Fruit fly (Drosophila melanogaster) whole organism, wandering third instar larva: ENCODE measurements around the gene CG44838.
A peak's percentile ranks its signal among the peaks of the same experiment; 100 is the strongest.

Source experiments
- CG32264 ChIP-seq: fragments of 200-800 bp; sonication (Bioruptor generic); optimal IDR thresholded peaks from 2 replicates; lab custom pipeline; 2016; ENCODE audit warnings: missing biosample characterization, missing genetic modification characterization
- CG9705 ChIP-seq: fragments of 200-800 bp; sonication (Bioruptor generic); optimal IDR thresholded peaks from 2 replicates; lab custom pipeline; 2018; ENCODE audit warnings: missing biosample characterization, mild to moderate bottlenecking, missing genetic modification characterization
- CrebA ChIP-seq: fragments of 200-800 bp; sonication (Bioruptor generic); optimal IDR thresholded peaks from 2 replicates; lab custom pipeline; 2016; ENCODE audit warnings: missing biosample characterization, mild to moderate bottlenecking, missing genetic modification characterization, borderline replicate concordance
- Dfd ChIP-seq: fragments of >200 bp; optimal IDR thresholded peaks from 2 replicates; lab custom pipeline; 2017; ENCODE audit warnings: missing biosample characterization, missing genetic modification characterization
- Dif ChIP-seq: fragments of 200-275, 200-300 bp; sonication (Bioruptor generic); optimal IDR thresholded peaks from 2 replicates; lab custom pipeline; 2018; ENCODE audit warnings: missing biosample characterization, missing genetic modification characterization; ENCODE audit not compliant: partially characterized antibody
- GATAd ChIP-seq: sonication (Bioruptor generic); optimal IDR thresholded peaks from 2 replicates; lab custom pipeline; 2016; ENCODE audit warnings: missing biosample characterization, missing genetic modification characterization
- HLH106 ChIP-seq: fragments of 200-800 bp; optimal IDR thresholded peaks from 3 replicates; lab custom pipeline; 2019; ENCODE audit warnings: missing biosample characterization, mild to moderate bottlenecking, missing genetic modification characterization, moderate library complexity
- Hnf4 ChIP-seq: fragments of 200-800 bp; sonication (Bioruptor generic); optimal IDR thresholded peaks from 2 replicates; lab custom pipeline; 2016; ENCODE audit warnings: missing biosample characterization, mild to moderate bottlenecking, missing genetic modification characterization
- Hr78 ChIP-seq: fragments of >200 bp; optimal IDR thresholded peaks from 2 replicates; lab custom pipeline; 2017; ENCODE audit warnings: missing biosample characterization, missing genetic modification characterization
- Hr83 ChIP-seq: fragments of 200-300 bp; sonication (Bioruptor generic); optimal IDR thresholded peaks from 2 replicates; lab custom pipeline; 2016; ENCODE audit warnings: missing biosample characterization, mild to moderate bottlenecking, missing genetic modification characterization, moderate library complexity; ENCODE audit not compliant: poor library complexity, severe bottlenecking
- Mio ChIP-seq: sonication (Bioruptor generic); optimal IDR thresholded peaks from 2 replicates; lab custom pipeline; 2016; ENCODE audit warnings: missing biosample characterization, missing genetic modification characterization
- Myc ChIP-seq: fragments of >200 bp; optimal IDR thresholded peaks from 2 replicates; lab custom pipeline; 2017
- N ChIP-seq: fragments of >200 bp; optimal IDR thresholded peaks from 2 replicates; lab custom pipeline; 2018; ENCODE audit warnings: missing biosample characterization, missing external identifiers, missing genetic modification characterization
- OdsH ChIP-seq: fragments of 200-800 bp; sonication (Bioruptor generic); optimal IDR thresholded peaks from 2 replicates; lab custom pipeline; 2016; ENCODE audit warnings: missing biosample characterization, mild to moderate bottlenecking, missing genetic modification characterization
- Rel ChIP-seq, 2 experiments: fragments of 200-800 bp; sonication (Bioruptor generic) in 1 of 2; optimal IDR thresholded peaks; 2 replicates in 1 of 2; 3 replicates in 1 of 2; lab custom pipeline; 2016 to 2019; ENCODE audit warnings: mild to moderate bottlenecking in 2 of 2, missing biosample characterization in 2 of 2, missing genetic modification characterization in 2 of 2, moderate library complexity in 1 of 2
- Sp1 ChIP-seq: fragments of 200-800 bp; sonication (Bioruptor generic); optimal IDR thresholded peaks from 3 replicates; lab custom pipeline; 2019; ENCODE audit warnings: missing biosample characterization, mild to moderate bottlenecking, missing genetic modification characterization, moderate library complexity
- Vsx2 ChIP-seq: fragments of 200-300, 225-300 bp; sonication (Bioruptor generic); optimal IDR thresholded peaks from 2 replicates; lab custom pipeline; 2018; ENCODE audit warnings: missing biosample characterization, missing genetic modification characterization; ENCODE audit not compliant: partially characterized antibody
- brk ChIP-seq: fragments of 200-800 bp; sonication (Bioruptor generic); optimal IDR thresholded peaks from 2 replicates; lab custom pipeline; 2016; ENCODE audit warnings: missing biosample characterization, mild to moderate bottlenecking, missing genetic modification characterization
- dl ChIP-seq, 2 experiments: fragments of 175-275, 200-275 bp in 1 of 2; fragments of 200-275 bp in 1 of 2; sonication (Bioruptor generic); optimal IDR thresholded peaks; lab custom pipeline; 2018; ENCODE audit warnings: mild to moderate bottlenecking in 2 of 2, missing biosample characterization in 2 of 2, missing genetic modification characterization in 2 of 2, moderate library complexity in 2 of 2; ENCODE audit not compliant: partially characterized antibody in 2 of 2, insufficient read depth in 1 of 2
- dmrt93B ChIP-seq: fragments of 200-800 bp; sonication (Bioruptor generic); optimal IDR thresholded peaks from 2 replicates; lab custom pipeline; 2018; ENCODE audit warnings: missing biosample characterization, mild to moderate bottlenecking, missing genetic modification characterization
- dsf ChIP-seq: sonication (Bioruptor generic); optimal IDR thresholded peaks from 2 replicates; lab custom pipeline; 2016; ENCODE audit warnings: missing biosample characterization, missing genetic modification characterization, borderline replicate concordance
- ey ChIP-seq: fragments of 200-800 bp; sonication (Bioruptor generic); optimal IDR thresholded peaks from 2 replicates; lab custom pipeline; 2016; ENCODE audit warnings: missing biosample characterization, missing genetic modification characterization
- foxo ChIP-seq, 2 experiments: fragments of 200-800 bp; sonication (Bioruptor generic); optimal IDR thresholded peaks; 2 replicates in 1 of 2; 3 replicates in 1 of 2; lab custom pipeline; 2016 to 2017; ENCODE audit warnings: missing biosample characterization in 2 of 2, missing genetic modification characterization in 2 of 2
- fru ChIP-seq: fragments of 200-800 bp; sonication (Bioruptor generic); optimal IDR thresholded peaks from 3 replicates; lab custom pipeline; 2016; ENCODE audit warnings: missing biosample characterization, mild to moderate bottlenecking, missing genetic modification characterization
- h ChIP-seq: fragments of 200-800 bp; sonication (Bioruptor generic); optimal IDR thresholded peaks from 3 replicates; lab custom pipeline; 2016; ENCODE audit warnings: missing biosample characterization, mild to moderate bottlenecking, missing genetic modification characterization
- jim ChIP-seq: fragments of 175-275, 200-325 bp; sonication (Bioruptor generic); optimal IDR thresholded peaks from 2 replicates; lab custom pipeline; 2016; ENCODE audit warnings: missing biosample characterization, mild to moderate bottlenecking, missing genetic modification characterization
- lola ChIP-seq: fragments of >200 bp; optimal IDR thresholded peaks from 2 replicates; lab custom pipeline; 2017; ENCODE audit warnings: missing biosample characterization, missing genetic modification characterization
- pan ChIP-seq: fragments of >200 bp; optimal IDR thresholded peaks from 2 replicates; lab custom pipeline; 2017
- psq ChIP-seq: fragments of 200-800 bp; sonication (Bioruptor generic); optimal IDR thresholded peaks from 3 replicates; lab custom pipeline; 2017; ENCODE audit warnings: missing biosample characterization, mild to moderate bottlenecking, missing genetic modification characterization, moderate library complexity
- rgr ChIP-seq: fragments of 200-800 bp; sonication (Bioruptor generic); optimal IDR thresholded peaks from 3 replicates; lab custom pipeline; 2016; ENCODE audit warnings: missing biosample characterization, mild to moderate bottlenecking, missing genetic modification characterization
- sage ChIP-seq: fragments of 200-800 bp; sonication (Bioruptor generic); optimal IDR thresholded peaks from 2 replicates; lab custom pipeline; 2016; ENCODE audit warnings: missing biosample characterization, mild to moderate bottlenecking, missing genetic modification characterization
- sv ChIP-seq: fragments of 200-800 bp; sonication (Bioruptor generic); optimal IDR thresholded peaks from 3 replicates; lab custom pipeline; 2016; ENCODE audit warnings: missing biosample characterization, missing genetic modification characterization
- tai ChIP-seq: sonication (Bioruptor generic); optimal IDR thresholded peaks from 2 replicates; lab custom pipeline; 2016; ENCODE audit warnings: missing biosample characterization, missing genetic modification characterization
- usp ChIP-seq: fragments of >200 bp; optimal IDR thresholded peaks from 2 replicates; lab custom pipeline; 2017; ENCODE audit warnings: missing biosample characterization, missing genetic modification characterization
- woc ChIP-seq: sonication (Bioruptor generic); optimal IDR thresholded peaks from 2 replicates; lab custom pipeline; 2016; ENCODE audit warnings: missing biosample characterization, mild to moderate bottlenecking, missing genetic modification characterization

The CG44838 gene

dm6 chr3L:9451522-9452118, 9.2 kb upstream of the CG44838 start, which contains the start of the genes CG3448 and ghi (continued):
- no peak for TF ChIP-seq Dfd (GFP tag; lab: Kevin White, UChicago)
- no peak for TF ChIP-seq tai (GFP tag; lab: Kevin White, UChicago)
- no peak for TF ChIP-seq CrebA (GFP tag; lab: Kevin White, UChicago)
- TF ChIP-seq ey (GFP tag; lab: Kevin White, UChicago), result peak; percentile 43
- TF ChIP-seq woc (GFP tag; lab: Kevin White, UChicago), result peak; percentile 69
- no peak for TF ChIP-seq dmrt93B (GFP tag; lab: Kevin White, UChicago)
- TF ChIP-seq CG32264 (GFP tag; lab: Kevin White, UChicago), result peak; percentile 23

- TF ChIP-seq Hr83 (no peak), h (GFP tag; lab: Kevin White, UChicago) (peak; percentile 17), ey (GFP tag; lab: Kevin White, UChicago) (no peak)
Observed at dm6 chr3L:9452422-9452821, 8.4 kb upstream of the CG44838 start.

dm6 chr3L:9455819-9456388, 4.9 kb upstream of the CG44838 start, which contains the start of the genes phol and CG3552:
Gene phol (minus strand): TSS chr3L:9456281.
Gene CG3552 (plus strand): TSS chr3L:9456318.
- TF ChIP-seq Hr78 (GFP tag; lab: Kevin White, UChicago) (no peak), brk (GFP tag; lab: Kevin White, UChicago) (no peak), HLH106 (tag; lab: Kevin White, UChicago) (peak; percentile 2), CG9705 (GFP tag; lab: Kevin White, UChicago) (no peak), sage (GFP tag; lab: Kevin White, UChicago) (no peak), rgr (GFP tag; lab: Kevin White, UChicago) (peak; percentile 7), sv (GFP tag; lab: Kevin White, UChicago) (no peak), foxo (GFP tag; optimal IDR thresholded peaks at IDR 0.05; lab: Kevin White, UChicago) (peak in 1 of 2 experiments; percentile 3), Rel (GFP tag; optimal IDR thresholded peaks at IDR 0.05; lab: Kevin White, UChicago) (no peak), Rel (tag; optimal IDR thresholded peaks at IDR 0.05; lab: Kevin White, UChicago) (peak; percentile 90), Hr83 (no peak), N (GFP tag; lab: Kevin White, UChicago) (no peak), Myc (lab: Kevin White, UChicago) (peak; percentile 9), Sp1 (GFP tag; lab: Kevin White, UChicago) (peak; percentile 26), dsf (no peak), dmrt93B (GFP tag; lab: Kevin White, UChicago) (no peak)
- TF ChIP-seq, all 38 proteins: peak for 6

DNA sequence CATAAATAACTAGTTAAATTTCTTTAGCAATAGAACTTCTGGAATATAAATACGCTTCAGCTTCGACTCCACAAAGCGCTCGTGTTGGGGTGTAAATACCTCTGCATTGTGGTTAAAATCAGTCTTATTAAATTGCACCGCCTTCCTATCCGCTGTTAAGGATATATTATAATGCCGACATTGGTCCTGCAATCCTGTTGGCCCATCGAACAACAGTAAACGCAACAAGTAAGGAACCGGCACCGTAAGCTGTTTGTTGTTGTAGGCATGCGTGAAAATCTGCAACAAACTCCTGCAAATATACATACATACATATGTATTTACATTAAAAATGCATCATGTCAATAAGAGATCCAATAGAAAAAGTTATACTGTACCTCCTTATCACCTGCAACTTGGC, 4.5 kb upstream of the CG44838 start:
- TF ChIP-seq sv (GFP tag; lab: Kevin White, UChicago) (no peak), h (GFP tag; lab: Kevin White, UChicago) (no peak), OdsH (GFP tag; lab: Kevin White, UChicago) (no peak), Vsx2 (GFP tag; lab: Kevin White, UChicago) (no peak), lola (no peak), Hr78 (GFP tag; lab: Kevin White, UChicago) (no peak), Hr83 (no peak), sage (GFP tag; lab: Kevin White, UChicago) (no peak), Mio (GFP tag; lab: Kevin White, UChicago) (no peak), Dif (no peak)

DNA sequence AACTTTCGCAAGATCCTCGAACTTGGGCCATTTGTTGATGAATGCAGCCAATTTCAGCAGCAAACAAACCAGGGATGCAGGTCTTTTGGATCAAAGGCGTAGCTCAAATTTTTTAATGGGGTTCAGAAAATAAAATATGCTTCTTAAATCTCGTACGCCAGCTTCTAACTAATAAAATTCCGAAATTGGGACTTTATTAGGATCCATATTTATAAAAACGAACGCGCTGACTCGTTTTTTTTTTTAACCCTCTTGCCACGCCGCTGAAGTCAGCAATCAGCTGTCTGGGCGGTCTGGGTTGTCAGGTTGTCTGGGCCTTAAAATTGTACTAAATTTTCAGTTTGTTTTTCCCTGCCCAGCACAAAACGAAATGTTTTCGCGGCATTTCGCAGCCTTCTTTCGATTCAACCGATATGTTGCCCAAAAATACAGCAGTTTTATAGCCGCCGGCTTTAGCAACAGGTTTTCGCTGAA, 3.2 kb upstream of the CG44838 start, which contains the start of gene CG3437:
CG3437 (minus strand) TSS at position 51 of the 474 bp plus-strand sequence.
- no peak for TF ChIP-seq pan (lab: Kevin White, UChicago)
- TF ChIP-seq woc (GFP tag; lab: Kevin White, UChicago), result peak; percentile 99
- no peak for TF ChIP-seq dl (GFP tag; optimal IDR thresholded peaks at IDR 0.05; lab: Kevin White, UChicago; ENCODE audit: insufficient read depth in 1 of 2, partially characterized antibody in 2 of 2)
- peak; percentile 91 for TF ChIP-seq jim (GFP tag; lab: Kevin White, UChicago)
- TF ChIP-seq OdsH (GFP tag; lab: Kevin White, UChicago), result peak; percentile 99
- peak; percentile 97 for TF ChIP-seq psq (GFP tag; lab: Kevin White, UChicago)
- TF ChIP-seq Dif, result no peak
- TF ChIP-seq dsf, result peak; percentile 96
- no peak for TF ChIP-seq Vsx2 (GFP tag; lab: Kevin White, UChicago)
- TF ChIP-seq h (GFP tag; lab: Kevin White, UChicago), result peak; percentile 99
- TF ChIP-seq ey (GFP tag; lab: Kevin White, UChicago), result peak; percentile 99
- no peak for TF ChIP-seq usp
- TF ChIP-seq lola, result no peak
- peak; percentile 92 for TF ChIP-seq Dfd (GFP tag; lab: Kevin White, UChicago)
- no peak for TF ChIP-seq Hr78 (GFP tag; lab: Kevin White, UChicago)
- peak; percentile 99 for TF ChIP-seq fru
- TF ChIP-seq Myc (lab: Kevin White, UChicago), result no peak
- TF ChIP-seq Hnf4 (GFP tag; lab: Kevin White, UChicago), result peak; percentile 99
- TF ChIP-seq Sp1 (GFP tag; lab: Kevin White, UChicago), result peak; percentile 100
- TF ChIP-seq sage (GFP tag; lab: Kevin White, UChicago), result peak; percentile 98
- TF ChIP-seq N (GFP tag; lab: Kevin White, UChicago), result no peak
- peak; percentile 98 for TF ChIP-seq sv (GFP tag; lab: Kevin White, UChicago)
- peak; percentile 98 for TF ChIP-seq GATAd (GFP tag; lab: Kevin White, UChicago)
- peak; percentile 99 for TF ChIP-seq CG9705 (GFP tag; lab: Kevin White, UChicago)
- TF ChIP-seq dmrt93B (GFP tag; lab: Kevin White, UChicago), result peak; percentile 99
- TF ChIP-seq Rel (GFP tag; optimal IDR thresholded peaks at IDR 0.05; lab: Kevin White, UChicago), result peak; percentile 95
- TF ChIP-seq Rel (tag; optimal IDR thresholded peaks at IDR 0.05; lab: Kevin White, UChicago), result peak; percentile 89
